Worm (Caenorhabditis elegans) whole organism, L1 larva: ENCODE measurements around the gene F16H6.4.

ENCODE experiments used
- ama-1 ChIP-seq: fragments of 150-350 bp; optimal IDR thresholded peaks from 2 replicates; lab custom pipeline; 2014
- ceh-63 ChIP-seq: fragments of 200-800 bp; sonication (Bioruptor generic); optimal IDR thresholded peaks from 2 replicates; lab custom pipeline; 2018; ENCODE audit warnings: mild to moderate bottlenecking, missing genetic modification characterization, missing compliant biosample characterization
- dpl-1 ChIP-seq, 3 experiments: fragments of 150-350 bp in 2 of 3; sonication (generic microtip) in 1 of 3; optimal IDR thresholded peaks; 2 replicates each; lab custom pipeline; 2014 to 2017; ENCODE audit warnings: missing biosample characterization in 3 of 3, missing genetic modification characterization in 3 of 3, missing genetic modification reagents in 3 of 3
- jun-1 ChIP-seq: fragments of 150-350 bp; optimal IDR thresholded peaks from 2 replicates; lab custom pipeline; 2014; ENCODE audit warnings: missing biosample characterization, missing genetic modification reagents, missing genetic modification characterization
- mep-1 ChIP-seq: fragments of 150-350 bp; optimal IDR thresholded peaks from 2 replicates; lab custom pipeline; 2014; ENCODE audit warnings: missing biosample characterization, missing genetic modification characterization
- nhr-76 ChIP-seq: sonication (generic microtip); optimal IDR thresholded peaks from 2 replicates; lab custom pipeline; 2017; ENCODE audit warnings: missing biosample characterization, missing genetic modification characterization
- unc-62 ChIP-seq: fragments of 150-350 bp; optimal IDR thresholded peaks from 2 replicates; lab custom pipeline; 2014; ENCODE audit warnings: missing biosample characterization, missing genetic modification reagents, missing genetic modification characterization
- ztf-4 ChIP-seq: fragments of 150-350 bp; optimal IDR thresholded peaks from 2 replicates; lab custom pipeline; 2014; ENCODE audit warnings: missing biosample characterization, missing genetic modification characterization

DNA sequence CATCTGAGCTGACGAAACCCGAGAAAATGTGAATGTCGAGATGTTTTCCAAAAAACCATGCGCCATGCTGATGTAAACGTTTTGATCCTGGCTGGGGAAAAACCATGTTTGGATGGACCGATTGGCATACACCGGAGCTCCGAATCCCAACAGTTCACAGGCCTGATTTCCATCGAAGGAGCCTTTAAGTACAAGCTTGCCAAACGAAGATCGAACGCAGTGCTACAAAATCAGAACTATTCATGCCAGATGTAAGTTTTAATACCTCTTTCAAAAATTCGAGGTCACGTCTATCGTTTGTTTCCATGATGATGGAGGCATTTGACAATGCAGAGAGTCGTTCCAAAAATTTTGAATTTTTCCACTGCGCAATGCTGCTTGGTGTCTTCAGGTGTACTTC lies 37.3 kb downstream of the F16H6.4 start:
- TF ChIP-seq nhr-76 (tag; lab: Kevin White, UChicago) (no peak), jun-1 (tag; lab: Kevin White, UChicago) (no peak), ztf-4 (no peak), ama-1 (lab: Kevin White, UChicago) (no peak), unc-62 (no peak), mep-1 (tag; lab: Kevin White, UChicago) (no peak), dpl-1 (GFP tag; optimal IDR thresholded peaks at IDR 0.05; lab: Kevin White, UChicago) (no peak), ceh-63 (no peak)
